Fruit fly (Drosophila melanogaster) whole organism, embryonic: ENCODE data around the gene MAGE.

Source experiments
- Abd-B ChIP-seq: fragments of 200-800 bp; sonication (Bioruptor generic); optimal IDR thresholded peaks from 2 replicates; lab custom pipeline; 2018; ENCODE audit warnings: missing biosample characterization, mild to moderate bottlenecking, missing genetic modification characterization, moderate library complexity
- B-H2 ChIP-seq: fragments of 200-800 bp; sonication (Bioruptor generic); optimal IDR thresholded peaks from 2 replicates; lab custom pipeline; 2018; ENCODE audit warnings: missing biosample characterization, mild to moderate bottlenecking, missing genetic modification characterization
- CG10366 ChIP-seq: fragments of 200-800 bp; sonication (Bioruptor generic); IDR thresholded peaks from 2 replicates; pipeline ENCODE4 v1.3.6; 2022; ENCODE audit warnings: missing biosample characterization, missing genetic modification characterization
- CG10431 ChIP-seq: fragments of 200-800 bp; sonication (Bioruptor generic); optimal IDR thresholded peaks from 3 replicates; lab custom pipeline; 2018; ENCODE audit warnings: missing biosample characterization, mild to moderate bottlenecking, missing genetic modification characterization
- CG10959 ChIP-seq: fragments of 200-800 bp; sonication (Bioruptor generic); IDR thresholded peaks from 2 replicates; pipeline ENCODE4 v1.3.6; 2022; ENCODE audit warnings: missing biosample characterization, missing genetic modification characterization
- CG11456 ChIP-seq: fragments of 200-800 bp; sonication (Bioruptor generic); IDR thresholded peaks from 3 replicates; pipeline ENCODE4 v1.3.6; 2022; ENCODE audit warnings: missing biosample characterization, missing genetic modification characterization
- CG11560 ChIP-seq: fragments of 200-800 bp; sonication (Bioruptor generic); IDR thresholded peaks from 3 replicates; pipeline ENCODE4 v1.3.6; 2022; ENCODE audit warnings: missing biosample characterization, missing genetic modification characterization
- CG12155 ChIP-seq: fragments of 200-800 bp; sonication (Bioruptor generic); optimal IDR thresholded peaks from 3 replicates; lab custom pipeline; 2016; ENCODE audit warnings: missing biosample characterization, missing genetic modification characterization
- CG13424 ChIP-seq: fragments of 200-800 bp; sonication (Bioruptor generic); optimal IDR thresholded peaks from 2 replicates; lab custom pipeline; 2019; ENCODE audit warnings: missing biosample characterization, mild to moderate bottlenecking, missing genetic modification characterization, moderate library complexity
- CG13775 ChIP-seq: fragments of 200-800 bp; sonication (Bioruptor generic); optimal IDR thresholded peaks from 3 replicates; lab custom pipeline; 2017; ENCODE audit warnings: missing biosample characterization, mild to moderate bottlenecking, missing genetic modification characterization
- CG1602 ChIP-seq: fragments of 200-800 bp; sonication (Bioruptor generic); optimal IDR thresholded peaks from 3 replicates; lab custom pipeline; 2016; ENCODE audit warnings: missing biosample characterization, missing genetic modification characterization
- CG17802 ChIP-seq: fragments of 200-800 bp; sonication (Bioruptor generic); optimal IDR thresholded peaks from 2 replicates; lab custom pipeline; 2018; ENCODE audit warnings: missing biosample characterization, mild to moderate bottlenecking, missing genetic modification characterization, moderate library complexity
- CG17829 ChIP-seq: fragments of 200-800 bp; optimal IDR thresholded peaks from 2 replicates; lab custom pipeline; 2019; ENCODE audit warnings: missing biosample characterization, mild to moderate bottlenecking, missing genetic modification characterization, moderate library complexity
- CG18262 ChIP-seq: fragments of 200-800 bp; optimal IDR thresholded peaks from 3 replicates; lab custom pipeline; 2019; ENCODE audit warnings: missing biosample characterization, mild to moderate bottlenecking, missing genetic modification characterization, moderate library complexity
- CG30403 ChIP-seq: fragments of 200-800 bp; sonication (Bioruptor generic); optimal IDR thresholded peaks from 3 replicates; lab custom pipeline; 2016; ENCODE audit warnings: missing biosample characterization, missing genetic modification characterization
- CG31365 ChIP-seq: fragments of 200-800 bp; sonication (Bioruptor generic); optimal IDR thresholded peaks from 2 replicates; lab custom pipeline; 2018; ENCODE audit warnings: missing biosample characterization, mild to moderate bottlenecking, missing genetic modification characterization
- CG31388 ChIP-seq: fragments of 200-800 bp; sonication (Bioruptor generic); optimal IDR thresholded peaks from 2 replicates; lab custom pipeline; 2016; ENCODE audit warnings: missing biosample characterization, missing genetic modification characterization
- CG3726 ChIP-seq: fragments of 200-800 bp; sonication (Bioruptor generic); IDR thresholded peaks from 3 replicates; pipeline ENCODE4, ENCODE4 v1.3.6; 2022; ENCODE audit warnings: missing biosample characterization, missing genetic modification characterization
- CG4282 ChIP-seq: fragments of 200-800 bp; sonication (Bioruptor generic); optimal IDR thresholded peaks from 2 replicates; lab custom pipeline; 2016; ENCODE audit warnings: missing biosample characterization, missing genetic modification characterization
- CG4404 ChIP-seq: fragments of 200-800 bp; sonication (Bioruptor generic); IDR thresholded peaks from 2 replicates; pipeline ENCODE4 v1.3.6; 2022; ENCODE audit warnings: missing biosample characterization, missing genetic modification characterization
- CG4424 ChIP-seq: fragments of 200-800 bp; sonication (Bioruptor generic); optimal IDR thresholded peaks from 3 replicates; lab custom pipeline; 2016; ENCODE audit warnings: missing biosample characterization, missing genetic modification characterization
- CG4730 ChIP-seq: fragments of 200-800 bp; sonication (Bioruptor generic); IDR thresholded peaks from 2 replicates; pipeline ENCODE4 v1.3.6; 2022; ENCODE audit warnings: missing biosample characterization, missing genetic modification characterization
- CG6765 ChIP-seq: fragments of 200-800 bp; sonication (Bioruptor generic); optimal IDR thresholded peaks from 3 replicates; lab custom pipeline; 2017; ENCODE audit warnings: missing biosample characterization, mild to moderate bottlenecking, missing genetic modification characterization
- CG6854 ChIP-seq: fragments of 200-800 bp; sonication (Bioruptor generic); optimal IDR thresholded peaks from 3 replicates; lab custom pipeline; 2017; ENCODE audit warnings: missing biosample characterization, mild to moderate bottlenecking, missing genetic modification characterization
- CG7556 ChIP-seq: fragments of 200-800 bp; sonication (Bioruptor generic); optimal IDR thresholded peaks from 2 replicates; lab custom pipeline; 2017; ENCODE audit warnings: missing biosample characterization, mild to moderate bottlenecking, missing genetic modification characterization
- CG7786 ChIP-seq: fragments of 200-800 bp; sonication (Bioruptor generic); optimal IDR thresholded peaks from 2 replicates; lab custom pipeline; 2016; ENCODE audit warnings: missing biosample characterization, missing genetic modification characterization
- CG8388 ChIP-seq: fragments of 200-800 bp; sonication (Bioruptor generic); optimal IDR thresholded peaks from 2 replicates; lab custom pipeline; 2019; ENCODE audit warnings: missing biosample characterization, mild to moderate bottlenecking, missing genetic modification characterization, moderate library complexity
- CG9932 ChIP-seq: fragments of 200-800 bp; sonication (Bioruptor generic); IDR thresholded peaks from 2 replicates; pipeline ENCODE4 v1.3.6; 2022; ENCODE audit warnings: missing biosample characterization, missing genetic modification characterization
- Dad ChIP-seq: fragments of 200-800 bp; sonication (Bioruptor generic); optimal IDR thresholded peaks from 3 replicates; lab custom pipeline; 2016; ENCODE audit warnings: missing biosample characterization, missing genetic modification characterization
- ERR ChIP-seq: fragments of 200-800 bp; sonication (Bioruptor generic); optimal IDR thresholded peaks from 2 replicates; lab custom pipeline; 2016; ENCODE audit warnings: missing biosample characterization, missing genetic modification characterization
- HHEX ChIP-seq: fragments of 200-800 bp; sonication (Bioruptor generic); optimal IDR thresholded peaks from 3 replicates; lab custom pipeline; 2017; ENCODE audit warnings: missing biosample characterization, mild to moderate bottlenecking, missing genetic modification characterization, missing genetic modification reagents
- HLH3B ChIP-seq: fragments of 200-800 bp; sonication (Bioruptor generic); IDR thresholded peaks from 2 replicates; pipeline ENCODE4 v1.3.6; 2022; ENCODE audit warnings: missing biosample characterization, missing genetic modification characterization
- HLHmδ ChIP-seq: fragments of 200-800 bp; sonication (Bioruptor generic); optimal IDR thresholded peaks from 2 replicates; lab custom pipeline; 2018; ENCODE audit warnings: missing biosample characterization, mild to moderate bottlenecking, missing genetic modification characterization, moderate library complexity
- HmgD ChIP-seq: fragments of 200-800 bp; sonication (Bioruptor generic); optimal IDR thresholded peaks from 3 replicates; lab custom pipeline; 2016; ENCODE audit warnings: missing biosample characterization, missing genetic modification characterization
- Hr78 ChIP-seq, 2 experiments: fragments of 200-800 bp in 1 of 2; fragments of >200 bp in 1 of 2; sonication (Bioruptor generic) in 1 of 2; optimal IDR thresholded peaks; 2 replicates each; lab custom pipeline; 2017 to 2019; ENCODE audit warnings: missing biosample characterization in 2 of 2, missing genetic modification characterization in 2 of 2, mild to moderate bottlenecking in 1 of 2, moderate library complexity in 1 of 2
- Kr ChIP-seq: fragments of 200-800 bp; sonication (Bioruptor generic); optimal IDR thresholded peaks from 2 replicates; lab custom pipeline; 2017; ENCODE audit warnings: missing biosample characterization, mild to moderate bottlenecking, missing genetic modification characterization
- Max ChIP-seq: fragments of 200-800 bp; sonication (Bioruptor generic); optimal IDR thresholded peaks from 2 replicates; lab custom pipeline; 2016; ENCODE audit warnings: missing biosample characterization, mild to moderate bottlenecking, missing genetic modification characterization
- Nf-YA ChIP-seq: fragments of 200-800 bp; sonication (Bioruptor generic); IDR thresholded peaks from 2 replicates; pipeline ENCODE4 v1.3.6; 2022; ENCODE audit warnings: missing biosample characterization, missing genetic modification characterization
- Oaz ChIP-seq: fragments of 200-800 bp; sonication (Bioruptor generic); IDR thresholded peaks from 2 replicates; pipeline ENCODE4 v1.3.6; 2022; ENCODE audit warnings: missing biosample characterization, missing genetic modification characterization
- PHDP ChIP-seq: fragments of 200-800 bp; sonication (Bioruptor generic); optimal IDR thresholded peaks from 3 replicates; lab custom pipeline; 2018; ENCODE audit warnings: missing biosample characterization, mild to moderate bottlenecking, missing genetic modification characterization, moderate library complexity
- Taf1 ChIP-seq: fragments of 200-800 bp; sonication (Bioruptor generic); IDR thresholded peaks from 2 replicates; pipeline ENCODE4 v1.3.6; 2022; ENCODE audit warnings: missing biosample characterization, missing genetic modification characterization
- Trl ChIP-seq, 3 experiments: fragments of >200 bp in 2 of 3; fragments of 200-800 bp in 1 of 3; sonication (Bioruptor generic) in 1 of 3; optimal IDR thresholded peaks; 2 replicates in 1 of 3; 3 replicates in 2 of 3; lab custom pipeline; 2016 to 2017; ENCODE audit warnings: missing biosample characterization in 1 of 3, missing genetic modification characterization in 1 of 3
- bcd ChIP-seq: fragments of 200-800 bp; sonication (Bioruptor generic); optimal IDR thresholded peaks from 2 replicates; lab custom pipeline; 2017; ENCODE audit warnings: missing biosample characterization, mild to moderate bottlenecking, missing genetic modification characterization
- cato ChIP-seq: fragments of 200-800 bp; sonication (Bioruptor generic); optimal IDR thresholded peaks from 2 replicates; lab custom pipeline; 2016; ENCODE audit warnings: missing biosample characterization, missing genetic modification characterization, borderline replicate concordance
- chinmo ChIP-seq: fragments of 200-800 bp; sonication (Bioruptor generic); IDR thresholded peaks from 4 replicates; pipeline ENCODE4 v1.3.6; 2022; ENCODE audit warnings: missing biosample characterization, missing genetic modification characterization; ENCODE audit not compliant: partially characterized antibody
- dysf ChIP-seq: fragments of 200-800 bp; sonication (Bioruptor generic); IDR thresholded peaks from 3 replicates; pipeline ENCODE4 v1.3.6; 2022; ENCODE audit warnings: missing biosample characterization, missing genetic modification characterization
- pum ChIP-seq: fragments of 200-800 bp; sonication (Bioruptor generic); optimal IDR thresholded peaks from 2 replicates; lab custom pipeline; 2016; ENCODE audit warnings: missing biosample characterization, missing genetic modification characterization
- slp2 ChIP-seq: fragments of 200-800 bp; sonication (Bioruptor generic); optimal IDR thresholded peaks from 2 replicates; lab custom pipeline; 2016; ENCODE audit warnings: missing biosample characterization, missing genetic modification characterization
- sqz ChIP-seq: fragments of 200-800 bp; sonication (Bioruptor generic); optimal IDR thresholded peaks from 3 replicates; lab custom pipeline; 2018; ENCODE audit warnings: missing biosample characterization, mild to moderate bottlenecking, missing genetic modification characterization
- tio ChIP-seq: fragments of 200-800 bp; sonication (Bioruptor generic); optimal IDR thresholded peaks from 2 replicates; lab custom pipeline; 2017; ENCODE audit warnings: missing biosample characterization, missing genetic modification characterization, inconsistent platforms
- vvl ChIP-seq: fragments of 200-800 bp; sonication (Bioruptor generic); IDR thresholded peaks from 2 replicates; pipeline ENCODE4 v1.3.6; 2022; ENCODE audit warnings: missing biosample characterization, missing genetic modification characterization

Gene MAGE

dm6 chr3R:7127966-7128365, 27.0 kb downstream of the MAGE start, which contains the start of gene CG10068 (continued):
- TF ChIP-seq CG7556 (GFP tag; lab: Kevin White, UChicago): peak; percentile 83
- peak; percentile 64 for TF ChIP-seq cato
- TF ChIP-seq HLHmδ (GFP tag; lab: Kevin White, UChicago): no peak
- peak; percentile 88 for TF ChIP-seq CG11456 (GFP tag; lab: Robert Waterston, UW)
- peak; percentile 89 for TF ChIP-seq CG3726
- TF ChIP-seq CG6854 (GFP tag; lab: Kevin White, UChicago): peak; percentile 77
- peak; percentile 84 for TF ChIP-seq HHEX (GFP tag; lab: Kevin White, UChicago)
- no peak for TF ChIP-seq Trl (optimal IDR thresholded peaks at IDR 0.05; lab: Kevin White, UChicago)
- TF ChIP-seq Trl (GFP tag; optimal IDR thresholded peaks at IDR 0.05; lab: Kevin White, UChicago): peak; percentile 92
- TF ChIP-seq CG4424: peak; percentile 88
- TF ChIP-seq CG10431 (GFP tag; lab: Kevin White, UChicago): peak; percentile 30
- TF ChIP-seq CG17829 (tag; lab: Kevin White, UChicago): peak; percentile 94
- peak; percentile 76 for TF ChIP-seq CG31388 (GFP tag; lab: Kevin White, UChicago)
- peak; percentile 82 for TF ChIP-seq PHDP
- no peak for TF ChIP-seq CG11560 (tag; lab: Robert Waterston, UW)
- TF ChIP-seq CG30403 (GFP tag; lab: Kevin White, UChicago): peak; percentile 87
- TF ChIP-seq Taf1 (GFP tag; lab: Robert Waterston, UW): peak; percentile 67
- TF ChIP-seq CG7786 (GFP tag; lab: Kevin White, UChicago): peak; percentile 81
- TF ChIP-seq CG1602 (GFP tag; lab: Kevin White, UChicago): peak; percentile 89
- TF ChIP-seq tio (GFP tag; lab: Kevin White, UChicago): peak; percentile 81
- TF ChIP-seq chinmo (GFP tag; lab: Robert Waterston, UW): no peak
- TF ChIP-seq CG4282: peak; percentile 54
- TF ChIP-seq sqz (GFP tag; lab: Kevin White, UChicago): peak; percentile 99
- peak; percentile 69 for TF ChIP-seq CG17802 (tag; lab: Kevin White, UChicago)
- TF ChIP-seq HLH3B (GFP tag; lab: Robert Waterston, UW): peak; percentile 93
- TF ChIP-seq slp2: peak; percentile 86
- peak; percentile 64 for TF ChIP-seq CG31365
- TF ChIP-seq bcd (GFP tag; lab: Kevin White, UChicago): peak; percentile 87
- TF ChIP-seq CG6765 (GFP tag; lab: Kevin White, UChicago): peak; percentile 69
- peak; percentile 85 for TF ChIP-seq CG12155 (GFP tag; lab: Kevin White, UChicago)
- TF ChIP-seq vvl: peak; percentile 98
- peak; percentile 91 for TF ChIP-seq Max (GFP tag; lab: Kevin White, UChicago)
- TF ChIP-seq CG18262: peak; percentile 91
- peak in 1 of 2 experiments; percentile 32 for TF ChIP-seq Hr78 (GFP tag; optimal IDR thresholded peaks at IDR 0.05; lab: Kevin White, UChicago)
- peak; percentile 88 for TF ChIP-seq CG10366 (GFP tag; lab: Robert Waterston, UW)
- peak; percentile 60 for TF ChIP-seq HmgD
- TF ChIP-seq CG10959 (GFP tag; lab: Robert Waterston, UW): peak; percentile 90
- peak; percentile 90 for TF ChIP-seq CG13775 (GFP tag; lab: Kevin White, UChicago)
- TF ChIP-seq Nf-YA: peak; percentile 89
- TF ChIP-seq B-H2 (GFP tag; lab: Kevin White, UChicago): peak; percentile 78
- TF ChIP-seq ERR: peak; percentile 76
- TF ChIP-seq CG4730 (GFP tag; lab: Robert Waterston, UW): peak; percentile 82
- no peak for TF ChIP-seq Kr (GFP tag; lab: Kevin White, UChicago)
- peak; percentile 85 for TF ChIP-seq pum (GFP tag; lab: Kevin White, UChicago)
- peak; percentile 87 for TF ChIP-seq Dad (GFP tag; lab: Kevin White, UChicago)
- peak; percentile 81 for TF ChIP-seq Oaz (GFP tag; lab: Robert Waterston, UW)
- peak; percentile 92 for TF ChIP-seq dysf (GFP tag; lab: Robert Waterston, UW)
- TF ChIP-seq CG4404 (GFP tag; lab: Robert Waterston, UW): peak; percentile 83; the same call in 1 of the 2 replicates
- peak; percentile 87 for TF ChIP-seq CG8388 (GFP tag; lab: Kevin White, UChicago)
- peak; percentile 86 for TF ChIP-seq Abd-B (GFP tag; lab: Kevin White, UChicago)
- no peak; the same call in 1 of the 2 replicates for TF ChIP-seq CG9932 (GFP tag; lab: Robert Waterston, UW)
- TF ChIP-seq CG13424: peak; percentile 88
